Worm (Caenorhabditis elegans): ENCODE data around the gene F47D12.9.

ce11 chrIII:6290469-6291182 lies 12.6 kb downstream of the F47D12.9 start:
- TF ChIP-seq klf-2 (GFP tag; conservative IDR thresholded peaks at IDR 0.05), result no peak
- no peak for TF ChIP-seq flt-1 (GFP tag; IDR thresholded peaks at IDR 0.05)
- no peak for TF ChIP-seq tab-1 (GFP tag; IDR thresholded peaks at IDR 0.05)
- no peak for TF ChIP-seq ref-1 (GFP tag; conservative IDR thresholded peaks at IDR 0.05)
- TF ChIP-seq ztf-23 (GFP tag; IDR thresholded peaks at IDR 0.05), result no peak

Measured in whole organism, midembryonic.